Worm (Caenorhabditis elegans): ENCODE data around the gene ZK355.3.
A peak's percentile ranks its signal among the peaks of the same experiment; 100 is the strongest.

Gene ZK355.3

ce11 chrII:2888957-2889630 lies 38.3 kb downstream of the ZK355.3 start, which contains the start of gene pinn-1:
Gene pinn-1 (minus strand): TSS chrII:2889007.
- no peak for TF ChIP-seq ceh-36 (tag; optimal IDR thresholded peaks at IDR 0.05)
- TF ChIP-seq scrt-1 (GFP tag; IDR thresholded peaks at IDR 0.05), result no peak
- TF ChIP-seq flt-1 (GFP tag; IDR thresholded peaks at IDR 0.05), result peak; percentile 61; the same call in 1 of the 2 replicates
- TF ChIP-seq tra-4 (tag; optimal IDR thresholded peaks at IDR 0.05), result no peak
- peak; percentile 77 for TF ChIP-seq tbx-37 (GFP tag; conservative IDR thresholded peaks at IDR 0.05)
- TF ChIP-seq ets-7 (tag; optimal IDR thresholded peaks at IDR 0.05), result no peak
- peak; percentile 37 for TF ChIP-seq F13C5.2 (tag; optimal IDR thresholded peaks at IDR 0.05)
- TF ChIP-seq sea-1 (GFP tag; conservative IDR thresholded peaks at IDR 0.05), result no peak; the same call in 1 of the 2 replicates
- no peak for TF ChIP-seq B0310.2 (tag; optimal IDR thresholded peaks at IDR 0.05)
- no peak for TF ChIP-seq hmg-4 (GFP tag; optimal IDR thresholded peaks at IDR 0.05)
- TF ChIP-seq ama-1 (optimal IDR thresholded peaks at IDR 0.05), result no peak
- peak; percentile 79 for TF ChIP-seq pes-1 (GFP tag; IDR thresholded peaks at IDR 0.05)
- TF ChIP-seq hnd-1 (tag; optimal IDR thresholded peaks at IDR 0.05), result peak; percentile 19
- TF ChIP-seq aly-1 (tag; optimal IDR thresholded peaks at IDR 0.05), result no peak
- no peak for TF ChIP-seq tbx-11 (GFP tag; IDR thresholded peaks at IDR 0.05)

ce11 chrII:2885518-2886449 lies 41.6 kb downstream of the ZK355.3 start:
- no peak for TF ChIP-seq tra-4 (tag; optimal IDR thresholded peaks at IDR 0.05)
- no peak for TF ChIP-seq sea-1 (GFP tag; conservative IDR thresholded peaks at IDR 0.05)
- TF ChIP-seq F13C5.2 (tag; optimal IDR thresholded peaks at IDR 0.05), result no peak
- no peak for TF ChIP-seq tbx-37 (GFP tag; conservative IDR thresholded peaks at IDR 0.05)
- TF ChIP-seq ets-7 (tag; optimal IDR thresholded peaks at IDR 0.05), result no peak
- no peak for TF ChIP-seq pes-1 (GFP tag; IDR thresholded peaks at IDR 0.05)
- no peak for TF ChIP-seq scrt-1 (GFP tag; IDR thresholded peaks at IDR 0.05)
- TF ChIP-seq tbx-11 (GFP tag; IDR thresholded peaks at IDR 0.05), result no peak
- TF ChIP-seq ama-1 (optimal IDR thresholded peaks at IDR 0.05), result no peak
- TF ChIP-seq ceh-13 (GFP tag; optimal IDR thresholded peaks at IDR 0.05), result no peak
- no peak for TF ChIP-seq B0310.2 (tag; optimal IDR thresholded peaks at IDR 0.05)
- no peak for TF ChIP-seq flt-1 (GFP tag; IDR thresholded peaks at IDR 0.05)
- TF ChIP-seq aly-1 (tag; optimal IDR thresholded peaks at IDR 0.05), result no peak
- no peak for TF ChIP-seq hnd-1 (tag; optimal IDR thresholded peaks at IDR 0.05)
- TF ChIP-seq hmg-4 (GFP tag; optimal IDR thresholded peaks at IDR 0.05), result no peak
- TF ChIP-seq hmbx-1 (tag; optimal IDR thresholded peaks at IDR 0.05), result no peak
- no peak for TF ChIP-seq ceh-36 (tag; optimal IDR thresholded peaks at IDR 0.05)

ce11 chrII:2884810-2885209 lies 42.6 kb downstream of the ZK355.3 start, which contains the start of gene pigw-1:
Gene pigw-1 (minus strand): TSS chrII:2884910.
- no peak for TF ChIP-seq F13C5.2 (tag; optimal IDR thresholded peaks at IDR 0.05)

ce11 chrII:2881088-2881487 lies 46.3 kb downstream of the ZK355.3 start:
- no peak for TF ChIP-seq tra-4 (tag; optimal IDR thresholded peaks at IDR 0.05)
- no peak for TF ChIP-seq hnd-1 (tag; optimal IDR thresholded peaks at IDR 0.05)
- TF ChIP-seq flt-1 (GFP tag; IDR thresholded peaks at IDR 0.05), result peak; percentile 29; the same call in 1 of the 2 replicates
- TF ChIP-seq ceh-13 (GFP tag; optimal IDR thresholded peaks at IDR 0.05), result no peak

- TF ChIP-seq ceh-13 (GFP tag; optimal IDR thresholded peaks at IDR 0.05) (no peak), tbx-11 (GFP tag; IDR thresholded peaks at IDR 0.05) (no peak), ama-1 (optimal IDR thresholded peaks at IDR 0.05) (no peak), ets-7 (tag; optimal IDR thresholded peaks at IDR 0.05) (no peak), F13C5.2 (tag; optimal IDR thresholded peaks at IDR 0.05) (no peak), ceh-36 (tag; optimal IDR thresholded peaks at IDR 0.05) (no peak)
Observed at ce11 chrII:2878909-2879308, 48.5 kb downstream of the ZK355.3 start.

Measured in whole organism, early embryonic.